Worm (Caenorhabditis elegans): ENCODE measurements around the gene F18H3.1.

ce11 chrX:13527347-13528092 lies 8.1 kb downstream of the F18H3.1 start, which contains the start of gene pab-2:
- peak; percentile 75 for TF ChIP-seq snpc-4 (tag; optimal IDR thresholded peaks at IDR 0.05)
- peak; percentile 83 for TF ChIP-seq nhr-43 (tag; optimal IDR thresholded peaks at IDR 0.05; ENCODE audit: poor library complexity, severe bottlenecking)
- TF ChIP-seq elt-3 (tag; optimal IDR thresholded peaks at IDR 0.05) = peak in 1 of 3 experiments; percentile 33
- TF ChIP-seq ceh-16 (tag; optimal IDR thresholded peaks at IDR 0.05) = no peak
- TF ChIP-seq ZK546.5 (tag; optimal IDR thresholded peaks at IDR 0.05) = no peak
